Worm (Caenorhabditis elegans): ENCODE results near the gene cdkl-1.

Gene cdkl-1

ce11 chrV:11121247-11121646, 22.5 kb downstream of the cdkl-1 start:
- TF ChIP-seq unc-42 (tag; optimal IDR thresholded peaks at IDR 0.05) (peak; percentile 77), dmd-4 (tag; optimal IDR thresholded peaks at IDR 0.05; ENCODE audit: borderline replicate concordance) (no peak), ztf-16 (tag; optimal IDR thresholded peaks at IDR 0.05) (no peak), sox-2 (GFP tag; IDR thresholded peaks at IDR 0.05) (no peak), hlh-30 (tag; optimal IDR thresholded peaks at IDR 0.05; ENCODE audit: insufficient read depth) (peak; percentile 81), lin-11 (tag; optimal IDR thresholded peaks at IDR 0.05) (no peak), sox-4 (tag; optimal IDR thresholded peaks at IDR 0.05) (no peak), ets-4 (tag; optimal IDR thresholded peaks at IDR 0.05) (no peak), rnt-1 (tag; optimal IDR thresholded peaks at IDR 0.05) (no peak)

DNA sequence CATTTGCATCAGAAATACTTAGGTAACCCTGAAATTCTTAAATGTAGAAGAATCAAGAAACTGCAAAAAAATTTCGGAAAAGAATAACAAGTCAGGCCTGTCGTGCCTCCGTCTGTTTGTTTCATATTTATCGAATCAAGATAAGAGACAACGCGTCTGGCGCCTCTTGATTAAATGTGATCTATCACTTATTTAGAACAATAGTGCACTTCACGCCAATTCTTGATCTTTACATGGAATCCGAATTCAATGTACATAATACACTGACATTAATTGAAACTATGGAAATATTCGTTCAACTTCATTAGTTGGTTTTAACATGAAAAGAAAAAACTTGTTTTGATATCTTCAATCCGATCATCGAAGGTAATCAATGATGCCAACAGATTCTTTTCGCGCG, 23.8 kb downstream of the cdkl-1 start, which contains the start of gene mboa-2:
TSS of gene mboa-2 (minus strand) at position 28 of the 400 bp plus-strand sequence.
- TF ChIP-seq pat-9 (tag; optimal IDR thresholded peaks at IDR 0.05) (no peak), ceh-45 (GFP tag; IDR thresholded peaks at IDR 0.05) (no peak), ceh-31 (tag; optimal IDR thresholded peaks at IDR 0.05) (no peak), pax-1 (tag; optimal IDR thresholded peaks at IDR 0.05) (no peak), sdc-2 (tag; optimal IDR thresholded peaks at IDR 0.05) (no peak), sox-4 (tag; optimal IDR thresholded peaks at IDR 0.05) (no peak), hlh-30 (tag; optimal IDR thresholded peaks at IDR 0.05; ENCODE audit: insufficient read depth) (no peak), npax-4 (tag; optimal IDR thresholded peaks at IDR 0.05) (no peak), ceh-18 (tag; optimal IDR thresholded peaks at IDR 0.05) (no peak), fkh-10 (GFP tag; optimal IDR thresholded peaks at IDR 0.05) (no peak), rnt-1 (tag; optimal IDR thresholded peaks at IDR 0.05) (no peak), che-1 (tag; optimal IDR thresholded peaks at IDR 0.05) (no peak), unc-86 (tag; optimal IDR thresholded peaks at IDR 0.05) (no peak), unc-55 (GFP tag; optimal IDR thresholded peaks at IDR 0.05) (no peak)

DNA sequence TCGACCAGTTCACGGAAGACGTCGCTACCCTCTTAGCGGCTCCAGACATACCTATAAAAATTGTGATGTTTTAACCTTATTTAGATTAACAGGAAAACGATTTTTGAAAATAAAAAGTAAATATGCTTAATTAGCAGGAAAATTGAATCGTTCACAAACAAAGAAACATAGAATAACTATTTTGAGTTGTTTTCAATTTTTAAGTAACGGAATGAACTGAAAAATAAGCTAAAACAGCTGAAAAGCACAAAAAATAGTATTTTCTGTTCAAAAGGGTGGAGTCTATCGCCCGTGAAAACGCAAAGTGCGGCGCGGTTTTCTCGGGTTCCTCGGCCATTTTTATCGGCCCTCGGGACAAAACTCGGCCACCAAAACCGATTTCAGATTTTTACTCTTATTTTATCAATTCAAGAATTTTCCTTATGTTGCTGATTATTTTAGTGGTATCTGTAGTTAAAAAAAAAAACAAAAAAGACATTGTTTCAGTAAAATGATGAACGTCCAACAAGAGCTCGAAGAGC, 25.2 kb downstream of the cdkl-1 start, which contains the start of the genes atp-5 and lmtr-3:
TSS of gene atp-5 (minus strand) at position 51 of the 521 bp plus-strand sequence.
TSS of gene lmtr-3 (plus strand) at position 370 of the 521 bp plus-strand sequence.
- peak; percentile 80 for TF ChIP-seq tbx-7 (tag; optimal IDR thresholded peaks at IDR 0.05)
- no peak for TF ChIP-seq ztf-16 (tag; optimal IDR thresholded peaks at IDR 0.05)
- TF ChIP-seq K09A11.1 (tag; optimal IDR thresholded peaks at IDR 0.05; ENCODE audit: insufficient read depth), result no peak
- TF ChIP-seq mec-3 (tag; optimal IDR thresholded peaks at IDR 0.05; ENCODE audit: borderline replicate concordance), result peak; percentile 77
- no peak for TF ChIP-seq eyg-1 (tag; optimal IDR thresholded peaks at IDR 0.05)
- TF ChIP-seq ceh-24 (tag; optimal IDR thresholded peaks at IDR 0.05), result no peak
- peak; percentile 68 for TF ChIP-seq fkh-6 (tag; optimal IDR thresholded peaks at IDR 0.05)
- TF ChIP-seq ahr-1 (tag; optimal IDR thresholded peaks at IDR 0.05), result peak; percentile 23
- no peak for TF ChIP-seq ceh-6 (GFP tag; optimal IDR thresholded peaks at IDR 0.05)
- TF ChIP-seq zip-5 (tag; optimal IDR thresholded peaks at IDR 0.05), result peak; percentile 74
- TF ChIP-seq C38D4.7 (GFP tag; optimal IDR thresholded peaks at IDR 0.05), result no peak
- peak; percentile 16 for TF ChIP-seq hlh-30 (tag; optimal IDR thresholded peaks at IDR 0.05; ENCODE audit: insufficient read depth)
- no peak for TF ChIP-seq ceh-22 (tag; optimal IDR thresholded peaks at IDR 0.05)
- TF ChIP-seq elt-2 (tag; optimal IDR thresholded peaks at IDR 0.05), result peak; percentile 60
- no peak for TF ChIP-seq lin-11 (tag; optimal IDR thresholded peaks at IDR 0.05)
- no peak for TF ChIP-seq hlh-13 (GFP tag; optimal IDR thresholded peaks at IDR 0.05)
- TF ChIP-seq ceh-18 (tag; optimal IDR thresholded peaks at IDR 0.05), result peak; percentile 45
- peak; percentile 9 for TF ChIP-seq fax-1 (tag; optimal IDR thresholded peaks at IDR 0.05)
- no peak for TF ChIP-seq T23F11.4 (GFP tag; optimal IDR thresholded peaks at IDR 0.05)
- TF ChIP-seq sdc-2 (tag; optimal IDR thresholded peaks at IDR 0.05), result no peak
- peak; percentile 25 for TF ChIP-seq unc-42 (tag; optimal IDR thresholded peaks at IDR 0.05)
- TF ChIP-seq unc-55 (GFP tag; optimal IDR thresholded peaks at IDR 0.05), result no peak
- no peak for TF ChIP-seq che-1 (tag; optimal IDR thresholded peaks at IDR 0.05)
- peak; percentile 39 for TF ChIP-seq nfya-1 (tag; optimal IDR thresholded peaks at IDR 0.05)
- TF ChIP-seq hlh-8 (tag; optimal IDR thresholded peaks at IDR 0.05), result peak; percentile 80
- peak; percentile 50 for TF ChIP-seq F13H6.1 (tag; optimal IDR thresholded peaks at IDR 0.05)
- no peak for TF ChIP-seq nhr-11 (tag; optimal IDR thresholded peaks at IDR 0.05)
- peak; percentile 71 for TF ChIP-seq lim-6 (tag; optimal IDR thresholded peaks at IDR 0.05)
- no peak for TF ChIP-seq gmeb-2 (tag; optimal IDR thresholded peaks at IDR 0.05)
- no peak for TF ChIP-seq pat-9 (tag; optimal IDR thresholded peaks at IDR 0.05)
- TF ChIP-seq ceh-14 (tag; optimal IDR thresholded peaks at IDR 0.05), result no peak
- peak; percentile 89 for TF ChIP-seq ceh-2 (tag; optimal IDR thresholded peaks at IDR 0.05)
- no peak for TF ChIP-seq nhr-232 (tag; optimal IDR thresholded peaks at IDR 0.05)
- TF ChIP-seq ceh-31 (tag; optimal IDR thresholded peaks at IDR 0.05), result peak; percentile 97
- peak; percentile 88 for TF ChIP-seq ets-4 (tag; optimal IDR thresholded peaks at IDR 0.05)
- peak; percentile 78 for TF ChIP-seq ref-2 (tag; optimal IDR thresholded peaks at IDR 0.05)
- no peak for TF ChIP-seq sox-2 (GFP tag; IDR thresholded peaks at IDR 0.05)
- TF ChIP-seq ttx-3 (tag; optimal IDR thresholded peaks at IDR 0.05), result no peak
- TF ChIP-seq tbx-2 (tag; optimal IDR thresholded peaks at IDR 0.05), result peak; percentile 87
